Worm (Caenorhabditis elegans) whole organism, L1 larva: Measurements from ENCODE around the gene spcs-2.

Experiments
- C04F5.9 ChIP-seq: sonication (generic microtip); optimal IDR thresholded peaks from 2 replicates; lab custom pipeline; 2016; ENCODE audit warnings: missing genetic modification characterization, missing compliant biosample characterization
- aha-1 ChIP-seq: fragments of 150-350 bp; optimal IDR thresholded peaks from 2 replicates; lab custom pipeline; 2014; ENCODE audit warnings: missing biosample characterization, missing genetic modification characterization
- aly-2 ChIP-seq: fragments of 150-350 bp; optimal IDR thresholded peaks from 2 replicates; lab custom pipeline; 2014; ENCODE audit warnings: missing biosample characterization, missing genetic modification characterization
- ama-1 ChIP-seq: fragments of 150-350 bp; optimal IDR thresholded peaks from 2 replicates; lab custom pipeline; 2014
- blmp-1 ChIP-seq: fragments of 150-350 bp; optimal IDR thresholded peaks from 2 replicates; lab custom pipeline; 2014; ENCODE audit warnings: missing biosample characterization, missing genetic modification characterization
- ceh-63 ChIP-seq: fragments of 200-800 bp; sonication (Bioruptor generic); optimal IDR thresholded peaks from 2 replicates; lab custom pipeline; 2018; ENCODE audit warnings: mild to moderate bottlenecking, missing genetic modification characterization, missing compliant biosample characterization
- ceh-8 ChIP-seq: fragments of 200-800 bp; sonication (Bioruptor generic); optimal IDR thresholded peaks from 2 replicates; lab custom pipeline; 2018; ENCODE audit warnings: mild to moderate bottlenecking, missing genetic modification characterization, moderate library complexity, missing compliant biosample characterization
- ceh-82 ChIP-seq, 3 experiments: fragments of 150-350 bp in 1 of 3; sonication (generic microtip) in 2 of 3; optimal IDR thresholded peaks; 2 replicates each; lab custom pipeline; 2014 to 2017; ENCODE audit warnings: missing biosample characterization in 3 of 3, missing genetic modification characterization in 3 of 3
- dpl-1 ChIP-seq, 3 experiments: fragments of 150-350 bp in 2 of 3; sonication (generic microtip) in 1 of 3; optimal IDR thresholded peaks; 2 replicates each; lab custom pipeline; 2014 to 2017; ENCODE audit warnings: missing biosample characterization in 3 of 3, missing genetic modification characterization in 3 of 3, missing genetic modification reagents in 3 of 3
- dsc-1 ChIP-seq: sonication (generic microtip); optimal IDR thresholded peaks from 2 replicates; lab custom pipeline; 2016; ENCODE audit warnings: mild to moderate bottlenecking, missing genetic modification characterization, missing compliant biosample characterization
- efl-1 ChIP-seq, 4 experiments: fragments of 150-350 bp; optimal IDR thresholded peaks in 3 of 4; peaks in 1 of 4; 1 replicate in 1 of 4; 2 replicates in 3 of 4; lab custom pipeline; 2014; ENCODE audit warnings: missing biosample characterization in 2 of 4, missing genetic modification characterization in 2 of 4, missing genetic modification reagents in 2 of 4
- egl-13 ChIP-seq: sonication (generic microtip); optimal IDR thresholded peaks from 2 replicates; lab custom pipeline; 2016; ENCODE audit warnings: missing genotype, missing genetic modification reagents, missing genetic modification characterization, missing compliant biosample characterization
- egl-27 ChIP-seq, 2 experiments: fragments of 150-350 bp in 1 of 2; sonication (generic microtip); optimal IDR thresholded peaks; 3 replicates each; lab custom pipeline; 2017 to 2018; ENCODE audit warnings: missing biosample characterization in 2 of 2, missing genetic modification characterization in 2 of 2, missing genetic modification reagents in 2 of 2
- elt-2 ChIP-seq: sonication (generic microtip); optimal IDR thresholded peaks from 2 replicates; lab custom pipeline; 2016; ENCODE audit warnings: missing genetic modification characterization, mild to moderate bottlenecking, inconsistent platforms, missing compliant biosample characterization, missing genetic modification reagents
- elt-3 ChIP-seq, 6 experiments: fragments of 150-350 bp in 1 of 6; sonication (generic microtip); optimal IDR thresholded peaks; 2 replicates each; lab custom pipeline; 2017 to 2018; ENCODE audit warnings: missing biosample characterization in 6 of 6, missing genetic modification characterization in 6 of 6, inconsistent platforms in 1 of 6
- ets-5 ChIP-seq: fragments of 200-800 bp; sonication (Bioruptor generic); IDR thresholded peaks from 2 replicates; pipeline ENCODE4 v1.3.6; 2022; ENCODE audit warnings: missing genetic modification characterization, missing compliant biosample characterization
- fkh-10 ChIP-seq: sonication (generic microtip); optimal IDR thresholded peaks from 2 replicates; lab custom pipeline; 2017; ENCODE audit warnings: missing biosample characterization, missing genetic modification reagents, missing genetic modification characterization
- fkh-8 ChIP-seq: sonication (generic microtip); optimal IDR thresholded peaks from 2 replicates; lab custom pipeline; 2016; ENCODE audit warnings: mild to moderate bottlenecking, missing genetic modification characterization, missing compliant biosample characterization
- fos-1 ChIP-seq: fragments of 150-350 bp; optimal IDR thresholded peaks from 2 replicates; lab custom pipeline; 2014; ENCODE audit warnings: missing biosample characterization, missing genetic modification characterization
- grh-1 ChIP-seq: fragments of 200-800 bp; sonication (Bioruptor generic); IDR thresholded peaks from 2 replicates; pipeline ENCODE4 v1.3.6; 2022; ENCODE audit warnings: missing genetic modification reagents, missing genetic modification characterization, missing compliant biosample characterization
- hlh-17 ChIP-seq: fragments of 200-800 bp; sonication (Bioruptor generic); optimal IDR thresholded peaks from 2 replicates; lab custom pipeline; 2018; ENCODE audit warnings: missing genetic modification characterization, mild to moderate bottlenecking, missing compliant biosample characterization, moderate library complexity, borderline replicate concordance
- hlh-4 ChIP-seq: sonication (generic microtip); optimal IDR thresholded peaks from 2 replicates; lab custom pipeline; 2016; ENCODE audit warnings: mild to moderate bottlenecking, missing genetic modification characterization, missing compliant biosample characterization
- hpl-2 ChIP-seq: fragments of 150-350 bp; optimal IDR thresholded peaks from 2 replicates; lab custom pipeline; 2014; ENCODE audit warnings: missing biosample characterization, missing genetic modification reagents, missing genetic modification characterization
- lin-13 ChIP-seq: fragments of 150-350 bp; optimal IDR thresholded peaks from 2 replicates; lab custom pipeline; 2014; ENCODE audit warnings: missing biosample characterization, missing genetic modification reagents, missing genetic modification characterization
- mef-2 ChIP-seq: fragments of 150-350 bp; optimal IDR thresholded peaks from 2 replicates; lab custom pipeline; 2014; ENCODE audit warnings: missing biosample characterization, missing genetic modification characterization
- mep-1 ChIP-seq: fragments of 150-350 bp; optimal IDR thresholded peaks from 2 replicates; lab custom pipeline; 2014; ENCODE audit warnings: missing biosample characterization, missing genetic modification characterization
- nhr-12 ChIP-seq: sonication (generic microtip); optimal IDR thresholded peaks from 2 replicates; lab custom pipeline; 2017; ENCODE audit warnings: missing biosample characterization, missing genetic modification characterization
- nhr-20 ChIP-seq: sonication (generic microtip); optimal IDR thresholded peaks from 2 replicates; lab custom pipeline; 2016; ENCODE audit warnings: mild to moderate bottlenecking, missing genetic modification characterization, missing compliant biosample characterization
- nhr-237 ChIP-seq: fragments of 150-350 bp; optimal IDR thresholded peaks from 2 replicates; lab custom pipeline; 2014; ENCODE audit warnings: missing biosample characterization, missing genetic modification characterization
- nhr-28 ChIP-seq: fragments of 150-350 bp; optimal IDR thresholded peaks from 2 replicates; lab custom pipeline; 2014; ENCODE audit warnings: missing biosample characterization, missing genetic modification characterization
- nhr-71 ChIP-seq: sonication (generic microtip); optimal IDR thresholded peaks from 2 replicates; lab custom pipeline; 2016; ENCODE audit warnings: mild to moderate bottlenecking, missing genetic modification characterization, moderate library complexity, missing compliant biosample characterization
- nhr-77 ChIP-seq: fragments of 150-350 bp; optimal IDR thresholded peaks from 2 replicates; lab custom pipeline; 2014; ENCODE audit warnings: missing biosample characterization, missing genetic modification characterization
- nhr-84 ChIP-seq: sonication (generic microtip); optimal IDR thresholded peaks from 2 replicates; lab custom pipeline; 2017; ENCODE audit warnings: missing biosample characterization, missing genetic modification characterization
- nhr-90 ChIP-seq: sonication (generic microtip); optimal IDR thresholded peaks from 2 replicates; lab custom pipeline; 2016; ENCODE audit warnings: mild to moderate bottlenecking, missing genetic modification characterization, missing compliant biosample characterization; ENCODE audit not compliant: poor library complexity
- pag-3 ChIP-seq: sonication (generic microtip); optimal IDR thresholded peaks from 2 replicates; lab custom pipeline; 2017; ENCODE audit warnings: missing genetic modification characterization, mild to moderate bottlenecking, missing compliant biosample characterization, antibody characterized with exemption, borderline replicate concordance; ENCODE audit not compliant: insufficient read depth
- pax-3 ChIP-seq: fragments of 200-800 bp; sonication (Bioruptor generic); optimal IDR thresholded peaks from 2 replicates; lab custom pipeline; 2018; ENCODE audit warnings: mild to moderate bottlenecking, missing genetic modification characterization, moderate library complexity, missing compliant biosample characterization
- pqm-1 ChIP-seq: sonication (generic microtip); optimal IDR thresholded peaks from 3 replicates; lab custom pipeline; 2017; ENCODE audit warnings: missing biosample characterization, missing genetic modification characterization
- rnt-1 ChIP-seq: sonication (generic microtip); optimal IDR thresholded peaks from 2 replicates; lab custom pipeline; 2016; ENCODE audit warnings: mild to moderate bottlenecking, missing genetic modification characterization, moderate library complexity, missing compliant biosample characterization
- skn-1 ChIP-seq: fragments of 150-350 bp; optimal IDR thresholded peaks from 2 replicates; lab custom pipeline; 2014; ENCODE audit warnings: missing biosample characterization, missing genetic modification characterization
- sptf-1 ChIP-seq: fragments of 150-350 bp; optimal IDR thresholded peaks from 2 replicates; lab custom pipeline; 2014; ENCODE audit warnings: missing biosample characterization, missing genetic modification characterization
- sup-37 ChIP-seq: fragments of 200-800 bp; sonication (Bioruptor generic); optimal IDR thresholded peaks from 2 replicates; lab custom pipeline; 2018; ENCODE audit warnings: mild to moderate bottlenecking, missing genetic modification characterization, missing compliant biosample characterization
- swsn-7 ChIP-seq: sonication (generic microtip); optimal IDR thresholded peaks from 2 replicates; lab custom pipeline; 2016; ENCODE audit warnings: missing genetic modification characterization, missing compliant biosample characterization
- unc-130 ChIP-seq: fragments of 150-350 bp; optimal IDR thresholded peaks from 2 replicates; lab custom pipeline; 2017; ENCODE audit warnings: missing biosample characterization, missing genetic modification characterization, inconsistent platforms
- vab-15 ChIP-seq: sonication (generic microtip); optimal IDR thresholded peaks from 2 replicates; lab custom pipeline; 2017; ENCODE audit warnings: missing genotype, mild to moderate bottlenecking, missing genetic modification characterization, missing compliant biosample characterization
- xbp-1 ChIP-seq: sonication (generic microtip); optimal IDR thresholded peaks from 2 replicates; lab custom pipeline; 2016; ENCODE audit warnings: missing genetic modification characterization, missing compliant biosample characterization
- ztf-4 ChIP-seq: fragments of 150-350 bp; optimal IDR thresholded peaks from 2 replicates; lab custom pipeline; 2014; ENCODE audit warnings: missing biosample characterization, missing genetic modification characterization

spcs-2 gene

ce11 chrIII:12841328-12841727 is 33.5 kb upstream of the spcs-2 start (continued):
- TF ChIP-seq pax-3 (no peak), vab-15 (tag; lab: Kevin White, UChicago) (no peak), dsc-1 (peak; percentile 47), ceh-82 (tag; optimal IDR thresholded peaks at IDR 0.05; lab: Kevin White, UChicago) (no peak), nhr-20 (tag; lab: Kevin White, UChicago) (peak; percentile 73), fos-1 (tag; lab: Kevin White, UChicago) (no peak), unc-130 (tag; lab: Kevin White, UChicago) (no peak), dpl-1 (GFP tag; optimal IDR thresholded peaks at IDR 0.05; lab: Kevin White, UChicago) (peak; percentile 22 to 34 (median 28)), fkh-10 (peak; percentile 8), C04F5.9 (tag; lab: Kevin White, UChicago) (no peak), ceh-63 (GFP tag; lab: Kevin White, UChicago) (no peak), blmp-1 (peak; percentile 92), pag-3 (no peak), rnt-1 (tag; lab: Kevin White, UChicago) (no peak), hpl-2 (no peak), fkh-8 (tag; lab: Kevin White, UChicago) (peak; percentile 85), nhr-90 (tag; lab: Kevin White, UChicago) (peak; percentile 68), elt-3 (tag; optimal IDR thresholded peaks at IDR 0.05; lab: Kevin White, UChicago) (peak in 2 of 6 experiments; percentile 26 to 62), ama-1 (no peak), nhr-28 (tag; lab: Kevin White, UChicago) (no peak), elt-2 (tag; lab: Kevin White, UChicago) (peak; percentile 36), mep-1 (tag; lab: Kevin White, UChicago) (peak; percentile 64), nhr-12 (tag; lab: Kevin White, UChicago) (no peak), hlh-17 (GFP tag; lab: Kevin White, UChicago) (no peak), ztf-4 (tag; lab: Kevin White, UChicago) (peak; percentile 19), skn-1 (tag; lab: Kevin White, UChicago) (peak; percentile 30), pqm-1 (tag; lab: Kevin White, UChicago) (no peak), swsn-7 (tag; lab: Kevin White, UChicago) (peak; percentile 44), nhr-237 (no peak), grh-1 (GFP tag; lab: Robert Waterston, UW) (no peak), xbp-1 (tag; lab: Kevin White, UChicago) (peak; percentile 18), mef-2 (tag; lab: Kevin White, UChicago) (no peak), efl-1 (optimal IDR thresholded peaks at IDR 0.05; lab: Kevin White, UChicago) (peak; percentile 24 to 28), efl-1 (GFP tag; optimal IDR thresholded peaks at IDR 0.05 in 1 of 2; lab: Kevin White, UChicago) (peak; percentile 27 to 89), nhr-77 (tag; lab: Kevin White, UChicago) (no peak), ceh-8 (GFP tag; lab: Kevin White, UChicago) (no peak), sup-37 (GFP tag; lab: Kevin White, UChicago) (no peak), egl-27 (tag; optimal IDR thresholded peaks at IDR 0.05; lab: Kevin White, UChicago) (peak in 1 of 2 experiments; percentile 40), hlh-4 (tag; lab: Kevin White, UChicago) (no peak), ets-5 (GFP tag; lab: Robert Waterston, UW) (no peak), nhr-71 (peak; percentile 91), nhr-84 (tag; lab: Kevin White, UChicago) (no peak), aly-2 (tag; lab: Kevin White, UChicago) (no peak), aha-1 (tag; lab: Kevin White, UChicago) (no peak), sptf-1 (no peak), egl-13 (peak; percentile 79), lin-13 (peak; percentile 55)
